Fruit fly (Drosophila melanogaster): ENCODE measurements around the gene wol.

DNA sequence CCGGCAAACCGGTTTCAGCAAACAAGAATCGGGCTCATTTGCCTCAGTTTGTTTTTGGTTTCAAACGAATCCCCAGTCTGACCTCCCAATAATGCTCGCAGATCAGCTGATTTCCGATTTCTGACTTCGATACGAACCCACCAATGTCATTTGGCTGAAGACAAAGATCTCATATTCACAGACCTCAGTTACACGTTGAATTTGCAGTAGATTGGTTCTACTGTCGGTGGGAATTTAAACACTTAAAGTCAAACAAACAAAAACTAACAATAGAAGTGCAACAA, 24.4 kb upstream of the wol start, which contains the start of gene CG14275:
- TF ChIP-seq ro (GFP tag; IDR thresholded peaks at IDR 0.05): no peak
- TF ChIP-seq nerfin-1 (tag; optimal IDR thresholded peaks at IDR 0.05): no peak
- TF ChIP-seq CG13123 (GFP tag; optimal IDR thresholded peaks at IDR 0.05): no peak
- TF ChIP-seq h (optimal IDR thresholded peaks at IDR 0.05): no peak
- no peak for TF ChIP-seq cwo (GFP tag; optimal IDR thresholded peaks at IDR 0.05)
- no peak for TF ChIP-seq CG9797 (GFP tag; optimal IDR thresholded peaks at IDR 0.05)
- TF ChIP-seq CG3065 (GFP tag; optimal IDR thresholded peaks at IDR 0.05): no peak
- no peak for TF ChIP-seq Hr78 (GFP tag; optimal IDR thresholded peaks at IDR 0.05)
- TF ChIP-seq en (GFP tag; optimal IDR thresholded peaks at IDR 0.05): no peak
- no peak for TF ChIP-seq CG7963 (GFP tag; IDR thresholded peaks at IDR 0.05; ENCODE audit: partially characterized antibody)
